Worm (Caenorhabditis elegans): ENCODE measurements around the gene T26H5.4.

DNA sequence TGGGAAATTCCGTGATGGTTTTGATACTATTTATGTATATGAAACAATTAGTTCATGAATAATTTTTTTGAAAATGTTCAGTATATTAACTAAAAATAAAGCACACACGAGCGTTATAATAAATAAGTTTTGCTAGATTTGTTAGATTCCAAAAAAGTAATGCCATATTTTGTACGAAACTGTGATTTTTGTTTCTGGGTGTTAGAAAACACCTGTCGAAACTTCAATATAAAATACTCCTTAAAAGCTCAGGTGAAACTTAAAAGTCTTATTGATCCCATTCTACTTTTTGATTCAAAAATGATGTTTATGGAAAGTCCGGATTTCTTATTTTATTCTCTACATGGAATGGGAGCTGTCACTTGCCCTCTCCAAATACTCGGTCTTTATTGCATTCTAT is 32.5 kb downstream of the T26H5.4 start, which contains the start of gene srh-265:
- TF ChIP-seq him-1 (tag; optimal IDR thresholded peaks at IDR 0.05) (no peak), dao-5 (tag; optimal IDR thresholded peaks at IDR 0.05) (no peak), W03F9.2 (tag; optimal IDR thresholded peaks at IDR 0.05) (no peak)
